Fruit fly (Drosophila melanogaster): ENCODE results near the gene CG13639.

Gene CG13639

dm6 chr3R:24850420-24850819 lies 9.7 kb downstream of the CG13639 start, which contains the start of gene CG7006 (continued):
- TF ChIP-seq CG31441 (GFP tag; IDR thresholded peaks at IDR 0.05) = no peak; the same call in 1 of the 2 replicates
- TF ChIP-seq sisA (GFP tag; IDR thresholded peaks at IDR 0.05) = peak; percentile 51; the same call in 1 of the 2 replicates
- no peak for TF ChIP-seq CG11695 (GFP tag; IDR thresholded peaks at IDR 0.05)
- TF ChIP-seq CG9817 (tag; optimal IDR thresholded peaks at IDR 0.05) = peak; percentile 70
- no peak for TF ChIP-seq ase (GFP tag; IDR thresholded peaks at IDR 0.05)
- TF ChIP-seq hth (optimal IDR thresholded peaks at IDR 0.05) = no peak
- peak; percentile 71 for TF ChIP-seq CG10209 (GFP tag; optimal IDR thresholded peaks at IDR 0.05)
- TF ChIP-seq Nf-YA (GFP tag; IDR thresholded peaks at IDR 0.05) = no peak
- TF ChIP-seq Blimp-1 (GFP tag; optimal IDR thresholded peaks at IDR 0.05) = no peak
- peak; percentile 36 for TF ChIP-seq CG17802 (tag; optimal IDR thresholded peaks at IDR 0.05)
- peak; percentile 94 for TF ChIP-seq dm (GFP tag; optimal IDR thresholded peaks at IDR 0.05)
- peak; percentile 54 for TF ChIP-seq Meics (GFP tag; optimal IDR thresholded peaks at IDR 0.05)
- TF ChIP-seq scrt (GFP tag; optimal IDR thresholded peaks at IDR 0.05) = no peak
- TF ChIP-seq otp (GFP tag; IDR thresholded peaks at IDR 0.05) = 0 out of 3 replicates have a peak, but pooled peaks have one; percentile 18
- peak; percentile 49 for TF ChIP-seq tup (GFP tag; optimal IDR thresholded peaks at IDR 0.05)
- no peak for TF ChIP-seq ham (GFP tag; IDR thresholded peaks at IDR 0.05)
- TF ChIP-seq luna (GFP tag; optimal IDR thresholded peaks at IDR 0.05) = peak; percentile 16
- peak; percentile 7 for TF ChIP-seq Jarid2 (GFP tag; optimal IDR thresholded peaks at IDR 0.05)
- TF ChIP-seq z (GFP tag; IDR thresholded peaks at IDR 0.05) = no peak
- TF ChIP-seq CG7357 (GFP tag; IDR thresholded peaks at IDR 0.05) = no peak
- TF ChIP-seq zen2 (GFP tag; IDR thresholded peaks at IDR 0.05; ENCODE audit: partially characterized antibody) = no peak; the same call in 2 of the 3 replicates
- peak; percentile 68 for TF ChIP-seq CG12744 (GFP tag; optimal IDR thresholded peaks at IDR 0.05)
- no peak for TF ChIP-seq prd (optimal IDR thresholded peaks at IDR 0.05)
- peak; percentile 56; the same call in 2 of the 3 replicates for TF ChIP-seq prd (GFP tag; IDR thresholded peaks at IDR 0.05)
- no peak for TF ChIP-seq ac (GFP tag; optimal IDR thresholded peaks at IDR 0.05)
- peak; percentile 8 for TF ChIP-seq psq (GFP tag; optimal IDR thresholded peaks at IDR 0.05)
- TF ChIP-seq Dip2 (GFP tag; IDR thresholded peaks at IDR 0.05) = no peak
- peak; percentile 85 for TF ChIP-seq CG7786 (GFP tag; optimal IDR thresholded peaks at IDR 0.05)
- no peak for TF ChIP-seq usp (GFP tag; optimal IDR thresholded peaks at IDR 0.05)
- peak; percentile 80 for TF ChIP-seq CG30403 (GFP tag; optimal IDR thresholded peaks at IDR 0.05)
- TF ChIP-seq Scr (GFP tag; IDR thresholded peaks at IDR 0.05; ENCODE audit: partially characterized antibody) = peak; percentile 75
- peak; percentile 96 for TF ChIP-seq E2f2 (GFP tag; IDR thresholded peaks at IDR 0.05)
- TF ChIP-seq CG14710 (tag; optimal IDR thresholded peaks at IDR 0.05) = peak; percentile 61
- no peak for TF ChIP-seq Ravus (GFP tag; IDR thresholded peaks at IDR 0.05)
- TF ChIP-seq Lpt (GFP tag; optimal IDR thresholded peaks at IDR 0.05) = no peak
- no peak for TF ChIP-seq run (tag; optimal IDR thresholded peaks at IDR 0.05)
- peak; percentile 90 for TF ChIP-seq B-H2 (GFP tag; optimal IDR thresholded peaks at IDR 0.05)
- no peak for TF ChIP-seq en (GFP tag; optimal IDR thresholded peaks at IDR 0.05)
- peak; percentile 75 for TF ChIP-seq her (GFP tag; optimal IDR thresholded peaks at IDR 0.05)
- peak; percentile 88 for TF ChIP-seq CG6791 (GFP tag; IDR thresholded peaks at IDR 0.05; ENCODE audit: partially characterized antibody)
- TF ChIP-seq CHES-1-like (GFP tag; optimal IDR thresholded peaks at IDR 0.05) = peak; percentile 75
- no peak for TF ChIP-seq Oli (tag; optimal IDR thresholded peaks at IDR 0.05)
- peak; percentile 56 for TF ChIP-seq CG3995 (GFP tag; optimal IDR thresholded peaks at IDR 0.05)
- no peak for TF ChIP-seq C15 (GFP tag; IDR thresholded peaks at IDR 0.05)
- no peak for TF ChIP-seq zf30C (GFP tag; optimal IDR thresholded peaks at IDR 0.05)
- peak; percentile 58; the same call in 1 of the 2 replicates for TF ChIP-seq sna (GFP tag; IDR thresholded peaks at IDR 0.05; ENCODE audit: partially characterized antibody)
- peak; percentile 66 for TF ChIP-seq CG11085 (GFP tag; IDR thresholded peaks at IDR 0.05)
- no peak for TF ChIP-seq CG3407 (GFP tag; optimal IDR thresholded peaks at IDR 0.05)
- TF ChIP-seq B-H1 (GFP tag; IDR thresholded peaks at IDR 0.05) = no peak
- peak; percentile 46 for TF ChIP-seq CG11398 (GFP tag; optimal IDR thresholded peaks at IDR 0.05)
- TF ChIP-seq CG12071 (GFP tag; optimal IDR thresholded peaks at IDR 0.05) = no peak
- TF ChIP-seq H15 (GFP tag; IDR thresholded peaks at IDR 0.05) = peak; percentile 50; the same call in 1 of the 3 replicates
